Fruit fly (Drosophila melanogaster) whole organism, embryonic: ENCODE measurements around the gene fne.

Experiments
- Blimp-1 ChIP-seq: fragments of 200-800 bp; sonication (Bioruptor generic); optimal IDR thresholded peaks from 3 replicates; lab custom pipeline; 2018; ENCODE audit warnings: missing biosample characterization, missing genetic modification characterization, mild to moderate bottlenecking, moderate library complexity, missing genetic modification reagents
- BtbVII ChIP-seq: fragments of 200-800 bp; sonication (Bioruptor generic); optimal IDR thresholded peaks from 3 replicates; lab custom pipeline; 2017; ENCODE audit warnings: missing biosample characterization, mild to moderate bottlenecking, missing genetic modification characterization
- CG1024 ChIP-seq: fragments of 200-800 bp; sonication (Bioruptor generic); IDR thresholded peaks from 2 replicates; pipeline ENCODE4 v1.3.6; 2022; ENCODE audit warnings: missing biosample characterization, missing genetic modification characterization
- CG10267 ChIP-seq: fragments of 200-800 bp; sonication (Bioruptor generic); optimal IDR thresholded peaks from 2 replicates; lab custom pipeline; 2018; ENCODE audit warnings: missing biosample characterization, mild to moderate bottlenecking, missing genetic modification characterization, moderate library complexity
- CG10366 ChIP-seq: fragments of 200-800 bp; sonication (Bioruptor generic); IDR thresholded peaks from 2 replicates; pipeline ENCODE4 v1.3.6; 2022; ENCODE audit warnings: missing biosample characterization, missing genetic modification characterization
- CG10431 ChIP-seq: fragments of 200-800 bp; sonication (Bioruptor generic); optimal IDR thresholded peaks from 3 replicates; lab custom pipeline; 2018; ENCODE audit warnings: missing biosample characterization, mild to moderate bottlenecking, missing genetic modification characterization
- CG12071 ChIP-seq: fragments of 200-800 bp; sonication (Bioruptor generic); optimal IDR thresholded peaks from 3 replicates; lab custom pipeline; 2018; ENCODE audit warnings: missing biosample characterization, mild to moderate bottlenecking, missing genetic modification characterization
- CG13624 ChIP-seq: fragments of 200-800 bp; sonication (Bioruptor generic); optimal IDR thresholded peaks from 2 replicates; lab custom pipeline; 2016; ENCODE audit warnings: missing biosample characterization, missing genetic modification characterization
- CG15269 ChIP-seq: fragments of 200-800 bp; sonication (Bioruptor generic); optimal IDR thresholded peaks from 2 replicates; lab custom pipeline; 2018; ENCODE audit warnings: missing biosample characterization, mild to moderate bottlenecking, missing genetic modification characterization, moderate library complexity
- CG17361 ChIP-seq: fragments of 200-800 bp; sonication (Bioruptor generic); IDR thresholded peaks from 3 replicates; pipeline ENCODE4 v1.3.6; 2022; ENCODE audit warnings: missing biosample characterization, missing genetic modification characterization
- CG17912 ChIP-seq: fragments of 200-800 bp; sonication (Bioruptor generic); optimal IDR thresholded peaks from 2 replicates; lab custom pipeline; 2018; ENCODE audit warnings: missing biosample characterization, mild to moderate bottlenecking, missing genetic modification characterization
- CG1792 ChIP-seq: fragments of 200-800 bp; sonication (Bioruptor generic); optimal IDR thresholded peaks from 2 replicates; lab custom pipeline; 2016; ENCODE audit warnings: missing biosample characterization, missing genetic modification characterization
- CG18262 ChIP-seq: fragments of 200-800 bp; optimal IDR thresholded peaks from 3 replicates; lab custom pipeline; 2019; ENCODE audit warnings: missing biosample characterization, mild to moderate bottlenecking, missing genetic modification characterization, moderate library complexity
- CG2712 ChIP-seq: fragments of 200-800 bp; optimal IDR thresholded peaks from 3 replicates; lab custom pipeline; 2019; ENCODE audit warnings: missing biosample characterization, mild to moderate bottlenecking, missing genetic modification characterization, moderate library complexity
- CG32532 ChIP-seq: fragments of 200-800 bp; sonication (Bioruptor generic); IDR thresholded peaks from 2 replicates; pipeline ENCODE4 v1.3.6; 2022; ENCODE audit warnings: missing biosample characterization, missing genetic modification characterization
- CG5245 ChIP-seq: fragments of 200-800 bp; sonication (Bioruptor generic); optimal IDR thresholded peaks from 3 replicates; lab custom pipeline; 2016; ENCODE audit warnings: missing biosample characterization, missing genetic modification characterization
- CG7963 ChIP-seq: fragments of 200-800 bp; sonication (Bioruptor generic); IDR thresholded peaks from 3 replicates; pipeline ENCODE4 v1.3.6; 2022; ENCODE audit warnings: missing biosample characterization, missing genetic modification characterization; ENCODE audit not compliant: partially characterized antibody
- CG8944 ChIP-seq: fragments of 200-800 bp; sonication (Bioruptor generic); optimal IDR thresholded peaks from 3 replicates; lab custom pipeline; 2016; ENCODE audit warnings: missing biosample characterization, missing genetic modification characterization
- CG9215 ChIP-seq: fragments of 200-800 bp; sonication (Bioruptor generic); IDR thresholded peaks from 2 replicates; pipeline ENCODE4 v1.3.6; 2022; ENCODE audit warnings: missing biosample characterization, missing genetic modification characterization
- CG9609 ChIP-seq: fragments of 200-800 bp; sonication (Bioruptor generic); optimal IDR thresholded peaks from 3 replicates; lab custom pipeline; 2016; ENCODE audit warnings: missing biosample characterization, missing genetic modification characterization
- E2f1 ChIP-seq: fragments of 200-800 bp; sonication (Bioruptor generic); IDR thresholded peaks from 2 replicates; pipeline ENCODE4 v1.3.6; 2022; ENCODE audit warnings: missing biosample characterization, missing genetic modification characterization
- E2f2 ChIP-seq: fragments of 200-800 bp; sonication (Bioruptor generic); IDR thresholded peaks from 2 replicates; pipeline ENCODE4 v1.3.6; 2022; ENCODE audit warnings: missing biosample characterization, missing genetic modification characterization
- Elba2 ChIP-seq: fragments of 200-800 bp; sonication (Bioruptor generic); optimal IDR thresholded peaks from 3 replicates; lab custom pipeline; 2016; ENCODE audit warnings: missing biosample characterization, missing genetic modification characterization
- HLH3B ChIP-seq: fragments of 200-800 bp; sonication (Bioruptor generic); IDR thresholded peaks from 2 replicates; pipeline ENCODE4 v1.3.6; 2022; ENCODE audit warnings: missing biosample characterization, missing genetic modification characterization
- Hand ChIP-seq: fragments of 200-800 bp; sonication (Bioruptor generic); optimal IDR thresholded peaks from 2 replicates; lab custom pipeline; 2017; ENCODE audit warnings: mild to moderate bottlenecking, missing biosample characterization, missing genetic modification reagents, missing genetic modification characterization
- Hmx ChIP-seq: fragments of 200-800 bp; sonication (Bioruptor generic); optimal IDR thresholded peaks from 2 replicates; lab custom pipeline; 2016; ENCODE audit warnings: missing biosample characterization, missing genetic modification characterization
- Hr39 ChIP-seq: fragments of >200 bp; optimal IDR thresholded peaks from 2 replicates; lab custom pipeline; 2017
- MBD-R2 ChIP-seq: fragments of 200-800 bp; sonication (Bioruptor generic); IDR thresholded peaks from 2 replicates; pipeline ENCODE4 v1.3.6; 2022; ENCODE audit warnings: missing biosample characterization, missing genetic modification characterization
- Sry-δ ChIP-seq: fragments of 200-800 bp; sonication (Bioruptor generic); optimal IDR thresholded peaks from 2 replicates; lab custom pipeline; 2016; ENCODE audit warnings: missing biosample characterization, missing genetic modification characterization
- Taf1 ChIP-seq: fragments of 200-800 bp; sonication (Bioruptor generic); IDR thresholded peaks from 2 replicates; pipeline ENCODE4 v1.3.6; 2022; ENCODE audit warnings: missing biosample characterization, missing genetic modification characterization
- Xrp1 ChIP-seq: fragments of 200-800 bp; sonication (Bioruptor generic); IDR thresholded peaks from 2 replicates; pipeline ENCODE4 v1.3.6; 2022; ENCODE audit warnings: missing biosample characterization, missing genetic modification characterization
- ap ChIP-seq: fragments of 200-800 bp; sonication (Bioruptor generic); IDR thresholded peaks from 2 replicates; pipeline ENCODE4 v1.3.6; 2022; ENCODE audit warnings: missing biosample characterization, missing genetic modification characterization
- bsh ChIP-seq, 2 experiments: fragments of 200-800 bp; sonication (Bioruptor generic); optimal IDR thresholded peaks; 2 replicates each; lab custom pipeline; 2017 to 2018; ENCODE audit warnings: mild to moderate bottlenecking in 2 of 2, missing biosample characterization in 2 of 2, missing genetic modification characterization in 2 of 2, moderate library complexity in 1 of 2
- dati ChIP-seq: fragments of 200-800 bp; sonication (Bioruptor generic); IDR thresholded peaks from 2 replicates; pipeline ENCODE4 v1.3.6; 2022; ENCODE audit warnings: missing biosample characterization, missing genetic modification characterization
- dmrt11E ChIP-seq: fragments of 200-800 bp; sonication (Bioruptor generic); optimal IDR thresholded peaks from 3 replicates; lab custom pipeline; 2018; ENCODE audit warnings: missing biosample characterization, mild to moderate bottlenecking, missing genetic modification characterization, moderate library complexity
- dmrt99B ChIP-seq: fragments of 200-800 bp; sonication (Bioruptor generic); optimal IDR thresholded peaks from 2 replicates; lab custom pipeline; 2018; ENCODE audit warnings: missing biosample characterization, mild to moderate bottlenecking, missing genetic modification characterization, moderate library complexity
- ham ChIP-seq: fragments of 200-800 bp; sonication (Bioruptor generic); IDR thresholded peaks from 2 replicates; pipeline ENCODE4 v1.3.6; 2022; ENCODE audit warnings: missing biosample characterization, missing genetic modification characterization
- jigr1 ChIP-seq: fragments of 200-800 bp; sonication (Bioruptor generic); IDR thresholded peaks from 3 replicates; pipeline ENCODE4 v1.3.6; 2022; ENCODE audit warnings: missing biosample characterization, missing genetic modification characterization
- phol ChIP-seq: fragments of 200-800 bp; sonication (Bioruptor generic); optimal IDR thresholded peaks from 3 replicates; lab custom pipeline; 2018; ENCODE audit warnings: missing biosample characterization, mild to moderate bottlenecking, missing genetic modification characterization, moderate library complexity
- prd ChIP-seq, 3 experiments: fragments of >200 bp in 2 of 3; fragments of 200-800 bp in 1 of 3; sonication (Bioruptor generic) in 1 of 3; optimal IDR thresholded peaks in 2 of 3; IDR thresholded peaks in 1 of 3; 2 replicates in 2 of 3; 3 replicates in 1 of 3; pipeline versions ENCODE4 v1.3.6 to Lab custom; 2017 to 2022; ENCODE audit warnings: missing biosample characterization in 1 of 3, missing genetic modification characterization in 1 of 3
- scrt ChIP-seq: fragments of 200-800 bp; sonication (Bioruptor generic); optimal IDR thresholded peaks from 2 replicates; lab custom pipeline; 2018; ENCODE audit warnings: missing biosample characterization, mild to moderate bottlenecking, missing genetic modification characterization, moderate library complexity
- slbo ChIP-seq: fragments of 200-800 bp; sonication (Bioruptor generic); IDR thresholded peaks from 2 replicates; pipeline ENCODE4 v1.3.6; 2022; ENCODE audit warnings: missing biosample characterization, missing genetic modification characterization
- sug ChIP-seq: fragments of 200-800 bp; optimal IDR thresholded peaks from 2 replicates; lab custom pipeline; 2019; ENCODE audit warnings: missing biosample characterization, mild to moderate bottlenecking, missing genetic modification characterization, moderate library complexity
- tio ChIP-seq: fragments of 200-800 bp; sonication (Bioruptor generic); optimal IDR thresholded peaks from 2 replicates; lab custom pipeline; 2017; ENCODE audit warnings: missing biosample characterization, missing genetic modification characterization, inconsistent platforms
- tll ChIP-seq, 2 experiments: fragments of 200-800 bp in 1 of 2; fragments of >200 bp in 1 of 2; sonication (Bioruptor generic) in 1 of 2; optimal IDR thresholded peaks; 2 replicates each; lab custom pipeline; 2017 to 2019; ENCODE audit warnings: missing biosample characterization in 2 of 2, missing genetic modification characterization in 2 of 2, mild to moderate bottlenecking in 1 of 2, moderate library complexity in 1 of 2
- vfl ChIP-seq: fragments of 200-800 bp; sonication (Bioruptor generic); optimal IDR thresholded peaks from 2 replicates; lab custom pipeline; 2016; ENCODE audit warnings: missing biosample characterization, missing genetic modification characterization
- zfh1 ChIP-seq: fragments of 200-800 bp; sonication (Bioruptor generic); IDR thresholded peaks from 3 replicates; pipeline ENCODE4 v1.3.6; 2022; ENCODE audit warnings: missing biosample characterization, missing genetic modification characterization

fne gene

dm6 chrX:12909577-12910426 is 7.5 kb upstream of the fne start, which contains the start of the genes Brms1 and CG4645 (continued):
- TF ChIP-seq jigr1 (GFP tag; lab: Robert Waterston, UW) (no peak), E2f1 (GFP tag; lab: Robert Waterston, UW) (0 out of 2 replicates have a peak, but pooled peaks have one; percentile 22), ap (GFP tag; lab: Robert Waterston, UW) (no peak), CG7963 (GFP tag; lab: Robert Waterston, UW) (0 out of 3 replicates have a peak, but pooled peaks have one; percentile 15), CG32532 (GFP tag; lab: Robert Waterston, UW) (peak; percentile 41; the same call in 1 of the 2 replicates), zfh1 (peak; percentile 41; the same call in 1 of the 3 replicates), MBD-R2 (peak; percentile 35), HLH3B (GFP tag; lab: Robert Waterston, UW) (peak; percentile 8; the same call in 1 of the 2 replicates), ham (GFP tag; lab: Robert Waterston, UW) (no peak), bsh (GFP tag; optimal IDR thresholded peaks at IDR 0.05; lab: Kevin White, UChicago) (peak in 1 of 2 experiments; percentile 16), CG9215 (GFP tag; lab: Robert Waterston, UW) (peak; percentile 58; the same call in 1 of the 2 replicates), vfl (peak; percentile 45)

- TF ChIP-seq CG9609 (GFP tag; lab: Kevin White, UChicago): no peak
- no peak for TF ChIP-seq dati (GFP tag; lab: Robert Waterston, UW)
- TF ChIP-seq CG10366: no peak
- TF ChIP-seq Sry-δ (GFP tag; lab: Kevin White, UChicago): no peak
- no peak for TF ChIP-seq Taf1
- TF ChIP-seq Xrp1 (GFP tag; lab: Robert Waterston, UW): 0 out of 2 replicates have a peak, but pooled peaks have one; percentile 12
- TF ChIP-seq tll (GFP tag; optimal IDR thresholded peaks at IDR 0.05; lab: Kevin White, UChicago): no peak
- TF ChIP-seq BtbVII (GFP tag; lab: Kevin White, UChicago): no peak
- no peak for TF ChIP-seq CG13624
- no peak for TF ChIP-seq Hand (GFP tag; lab: Kevin White, UChicago)
- no peak for TF ChIP-seq prd (optimal IDR thresholded peaks at IDR 0.05; lab: Kevin White, UChicago)
- 0 out of 3 replicates have a peak, but pooled peaks have one; percentile 40 for TF ChIP-seq prd (GFP tag; IDR thresholded peaks at IDR 0.05; lab: Robert Waterston, UW)
- peak; percentile 27 for TF ChIP-seq phol (tag; lab: Kevin White, UChicago)
- TF ChIP-seq Hr39: no peak
- no peak for TF ChIP-seq slbo
- TF ChIP-seq CG17912 (GFP tag; lab: Kevin White, UChicago): no peak
- TF ChIP-seq tio (GFP tag; lab: Kevin White, UChicago): no peak
- no peak for TF ChIP-seq CG8944 (GFP tag; lab: Kevin White, UChicago)
- no peak for TF ChIP-seq CG5245 (GFP tag; lab: Kevin White, UChicago)
- TF ChIP-seq Hmx: no peak
- TF ChIP-seq CG10267: peak; percentile 2
- TF ChIP-seq CG18262 (tag; lab: Kevin White, UChicago): peak; percentile 17
- no peak for TF ChIP-seq CG1792 (GFP tag; lab: Kevin White, UChicago)
- peak; percentile 31 for TF ChIP-seq Blimp-1 (GFP tag; lab: Kevin White, UChicago)
- no peak for TF ChIP-seq sug (tag; lab: Kevin White, UChicago)
- TF ChIP-seq dmrt99B (tag; lab: Kevin White, UChicago): peak; percentile 9
- TF ChIP-seq CG10431 (GFP tag; lab: Kevin White, UChicago): no peak
- TF ChIP-seq CG15269 (tag; lab: Kevin White, UChicago): peak; percentile 4
- TF ChIP-seq CG17361 (GFP tag; lab: Robert Waterston, UW): 0 out of 3 replicates have a peak, but pooled peaks have one; percentile 29
- TF ChIP-seq E2f2: no peak
- TF ChIP-seq HLH3B (GFP tag; lab: Robert Waterston, UW): no peak
- peak; percentile 37 for TF ChIP-seq dmrt11E (tag; lab: Kevin White, UChicago)
- no peak for TF ChIP-seq scrt (GFP tag; lab: Kevin White, UChicago)
- no peak for TF ChIP-seq CG1024 (GFP tag; lab: Robert Waterston, UW)
- TF ChIP-seq CG2712: peak; percentile 44
- no peak for TF ChIP-seq Elba2
- TF ChIP-seq CG12071: no peak
Measured at dm6 chrX:12913729-12914128, 3.5 kb upstream of the fne start.
